Fruit fly (Drosophila melanogaster) whole organism, embryonic: ENCODE results near the gene CG2256.

Source experiments
- Ada2b ChIP-seq: fragments of 200-800 bp; sonication (Bioruptor generic); IDR thresholded peaks from 2 replicates; pipeline ENCODE4 v1.3.6; 2022; ENCODE audit warnings: missing biosample characterization, missing genetic modification characterization
- CG10366 ChIP-seq: fragments of 200-800 bp; sonication (Bioruptor generic); IDR thresholded peaks from 2 replicates; pipeline ENCODE4 v1.3.6; 2022; ENCODE audit warnings: missing biosample characterization, missing genetic modification characterization
- CG10959 ChIP-seq: fragments of 200-800 bp; sonication (Bioruptor generic); IDR thresholded peaks from 2 replicates; pipeline ENCODE4 v1.3.6; 2022; ENCODE audit warnings: missing biosample characterization, missing genetic modification characterization
- CG12071 ChIP-seq: fragments of 200-800 bp; sonication (Bioruptor generic); optimal IDR thresholded peaks from 3 replicates; lab custom pipeline; 2018; ENCODE audit warnings: missing biosample characterization, mild to moderate bottlenecking, missing genetic modification characterization
- CG15479 ChIP-seq: fragments of 200-800 bp; sonication (Bioruptor generic); optimal IDR thresholded peaks from 3 replicates; lab custom pipeline; 2019; ENCODE audit warnings: missing biosample characterization, mild to moderate bottlenecking, missing genetic modification characterization, moderate library complexity
- CG17186 ChIP-seq: fragments of 200-800 bp; sonication (Bioruptor generic); optimal IDR thresholded peaks from 3 replicates; lab custom pipeline; 2017; ENCODE audit warnings: missing biosample characterization, missing genetic modification reagents, missing genetic modification characterization
- CG17361 ChIP-seq: fragments of 200-800 bp; sonication (Bioruptor generic); IDR thresholded peaks from 3 replicates; pipeline ENCODE4 v1.3.6; 2022; ENCODE audit warnings: missing biosample characterization, missing genetic modification characterization
- CG2129 ChIP-seq: fragments of 200-800 bp; sonication (Bioruptor generic); IDR thresholded peaks from 2 replicates; pipeline ENCODE4 v1.3.6; 2022; ENCODE audit warnings: missing biosample characterization, missing genetic modification characterization; ENCODE audit not compliant: partially characterized antibody
- CG30431 ChIP-seq: fragments of 200-800 bp; sonication (Bioruptor generic); optimal IDR thresholded peaks from 2 replicates; lab custom pipeline; 2017; ENCODE audit warnings: missing biosample characterization, missing genetic modification characterization
- CG32767 ChIP-seq: fragments of 200-800 bp; sonication (Bioruptor generic); IDR thresholded peaks from 2 replicates; pipeline ENCODE4 v1.3.6; 2022; ENCODE audit warnings: missing biosample characterization, missing genetic modification characterization
- CG5245 ChIP-seq: fragments of 200-800 bp; sonication (Bioruptor generic); optimal IDR thresholded peaks from 3 replicates; lab custom pipeline; 2016; ENCODE audit warnings: missing biosample characterization, missing genetic modification characterization
- CG7963 ChIP-seq: fragments of 200-800 bp; sonication (Bioruptor generic); IDR thresholded peaks from 3 replicates; pipeline ENCODE4 v1.3.6; 2022; ENCODE audit warnings: missing biosample characterization, missing genetic modification characterization; ENCODE audit not compliant: partially characterized antibody
- CG9727 ChIP-seq: fragments of 200-800 bp; sonication (Bioruptor generic); optimal IDR thresholded peaks from 3 replicates; lab custom pipeline; 2017; ENCODE audit warnings: missing biosample characterization, mild to moderate bottlenecking, missing genetic modification characterization
- CG9932 ChIP-seq: fragments of 200-800 bp; sonication (Bioruptor generic); IDR thresholded peaks from 2 replicates; pipeline ENCODE4 v1.3.6; 2022; ENCODE audit warnings: missing biosample characterization, missing genetic modification characterization
- CTCF ChIP-seq: fragments of 200-800 bp; sonication (Bioruptor generic); optimal IDR thresholded peaks from 2 replicates; lab custom pipeline; 2017; ENCODE audit warnings: missing biosample characterization, mild to moderate bottlenecking, missing genetic modification characterization, moderate library complexity
- CoRest ChIP-seq: fragments of 200-800 bp; sonication (Bioruptor generic); optimal IDR thresholded peaks from 3 replicates; lab custom pipeline; 2018; ENCODE audit warnings: missing biosample characterization, mild to moderate bottlenecking, missing genetic modification characterization, moderate library complexity
- Dbx ChIP-seq: fragments of 200-800 bp; sonication (Bioruptor generic); IDR thresholded peaks from 3 replicates; pipeline ENCODE4 v1.3.6; 2022; ENCODE audit warnings: missing biosample characterization, missing genetic modification characterization
- Doc3 ChIP-seq: fragments of 200-800 bp; sonication (Bioruptor generic); IDR thresholded peaks from 3 replicates; pipeline ENCODE4 v1.3.6; 2022; ENCODE audit warnings: missing biosample characterization, missing genetic modification characterization; ENCODE audit not compliant: partially characterized antibody
- E2f1 ChIP-seq: fragments of 200-800 bp; sonication (Bioruptor generic); IDR thresholded peaks from 2 replicates; pipeline ENCODE4 v1.3.6; 2022; ENCODE audit warnings: missing biosample characterization, missing genetic modification characterization
- Eip74EF ChIP-seq, 2 experiments: fragments of 200-800 bp in 1 of 2; fragments of >200 bp in 1 of 2; sonication (Bioruptor generic) in 1 of 2; optimal IDR thresholded peaks; 2 replicates each; lab custom pipeline; 2017 to 2019; ENCODE audit warnings: missing biosample characterization in 2 of 2, missing genetic modification characterization in 2 of 2, mild to moderate bottlenecking in 1 of 2, moderate library complexity in 1 of 2
- Ets97D ChIP-seq: fragments of 200-800 bp; sonication (Bioruptor generic); optimal IDR thresholded peaks from 3 replicates; lab custom pipeline; 2016; ENCODE audit warnings: missing biosample characterization, missing genetic modification characterization
- HLH54F ChIP-seq: fragments of 200-800 bp; sonication (Bioruptor generic); optimal IDR thresholded peaks from 3 replicates; lab custom pipeline; 2016; ENCODE audit warnings: missing biosample characterization, missing genetic modification characterization
- Hsf ChIP-seq: fragments of 200-800 bp; sonication (Bioruptor generic); optimal IDR thresholded peaks from 3 replicates; lab custom pipeline; 2016; ENCODE audit warnings: missing biosample characterization, missing genetic modification characterization
- Jarid2 ChIP-seq: fragments of 200-800 bp; sonication (Bioruptor generic); optimal IDR thresholded peaks from 3 replicates; lab custom pipeline; 2017; ENCODE audit warnings: mild to moderate bottlenecking, missing biosample characterization, missing genetic modification reagents, missing genetic modification characterization
- Max ChIP-seq: fragments of 200-800 bp; sonication (Bioruptor generic); optimal IDR thresholded peaks from 2 replicates; lab custom pipeline; 2016; ENCODE audit warnings: missing biosample characterization, mild to moderate bottlenecking, missing genetic modification characterization
- Myb ChIP-seq: fragments of 200-800 bp; sonication (Bioruptor generic); optimal IDR thresholded peaks from 2 replicates; lab custom pipeline; 2016; ENCODE audit warnings: missing biosample characterization, missing genetic modification characterization
- NFAT ChIP-seq: fragments of 200-800 bp; sonication (Bioruptor generic); IDR thresholded peaks from 2 replicates; pipeline ENCODE4 v1.3.6; 2022; ENCODE audit warnings: missing biosample characterization, missing genetic modification characterization
- NK7.1 ChIP-seq: fragments of 200-800 bp; sonication (Bioruptor generic); optimal IDR thresholded peaks from 3 replicates; lab custom pipeline; 2016; ENCODE audit warnings: missing biosample characterization, missing genetic modification characterization
- Side ChIP-seq: fragments of 200-800 bp; sonication (Bioruptor generic); optimal IDR thresholded peaks from 2 replicates; lab custom pipeline; 2016; ENCODE audit warnings: missing biosample characterization, missing genetic modification characterization
- Sin3A ChIP-seq: fragments of >200 bp; optimal IDR thresholded peaks from 2 replicates; lab custom pipeline; 2018
- Six4 ChIP-seq: fragments of 200-800 bp; sonication (Bioruptor generic); optimal IDR thresholded peaks from 2 replicates; lab custom pipeline; 2016; ENCODE audit warnings: missing biosample characterization, missing genetic modification characterization
- al ChIP-seq: fragments of 200-800 bp; sonication (Bioruptor generic); IDR thresholded peaks from 2 replicates; pipeline ENCODE4 v1.3.6; 2022; ENCODE audit warnings: missing biosample characterization, missing genetic modification characterization
- ato ChIP-seq: fragments of 200-800 bp; sonication (Bioruptor generic); IDR thresholded peaks from 2 replicates; pipeline ENCODE4 v1.3.6; 2022; ENCODE audit warnings: missing biosample characterization, missing genetic modification characterization; ENCODE audit not compliant: partially characterized antibody
- chn ChIP-seq: fragments of 200-800 bp; sonication (Bioruptor generic); optimal IDR thresholded peaks from 2 replicates; lab custom pipeline; 2016; ENCODE audit warnings: missing biosample characterization, missing genetic modification characterization
- crc ChIP-seq: fragments of 200-800 bp; sonication (Bioruptor generic); optimal IDR thresholded peaks from 2 replicates; lab custom pipeline; 2016; ENCODE audit warnings: missing biosample characterization, missing genetic modification characterization
- crp ChIP-seq, 2 experiments: fragments of 200-800 bp; sonication (Bioruptor generic); optimal IDR thresholded peaks; 2 replicates in 1 of 2; 3 replicates in 1 of 2; lab custom pipeline; 2017; ENCODE audit warnings: missing biosample characterization in 2 of 2, missing genetic modification characterization in 2 of 2, mild to moderate bottlenecking in 1 of 2, moderate library complexity in 1 of 2
- ewg ChIP-seq: fragments of 200-800 bp; sonication (Bioruptor generic); optimal IDR thresholded peaks from 3 replicates; lab custom pipeline; 2017; ENCODE audit warnings: mild to moderate bottlenecking, missing biosample characterization, missing genetic modification reagents, missing genetic modification characterization
- fd96Cb ChIP-seq: fragments of 200-800 bp; sonication (Bioruptor generic); optimal IDR thresholded peaks from 2 replicates; lab custom pipeline; 2018; ENCODE audit warnings: missing biosample characterization, mild to moderate bottlenecking, missing genetic modification characterization, moderate library complexity
- gfzf ChIP-seq: fragments of 200-800 bp; sonication (Bioruptor generic); optimal IDR thresholded peaks from 2 replicates; lab custom pipeline; 2016; ENCODE audit warnings: missing biosample characterization, mild to moderate bottlenecking, missing genetic modification characterization, moderate library complexity
- h ChIP-seq: fragments of >200 bp; optimal IDR thresholded peaks from 2 replicates; lab custom pipeline; 2017
- hb ChIP-seq: fragments of 200-800 bp; sonication (Bioruptor generic); IDR thresholded peaks from 3 replicates; pipeline ENCODE4 v1.3.6; 2022; ENCODE audit warnings: missing biosample characterization, missing genetic modification characterization; ENCODE audit not compliant: partially characterized antibody
- inv ChIP-seq: fragments of 200-800 bp; sonication (Bioruptor generic); IDR thresholded peaks from 2 replicates; pipeline ENCODE4 v1.3.6; 2022; ENCODE audit warnings: missing biosample characterization, missing genetic modification characterization; ENCODE audit not compliant: partially characterized antibody
- kah ChIP-seq: fragments of 200-800 bp; sonication (Bioruptor generic); optimal IDR thresholded peaks from 2 replicates; lab custom pipeline; 2018; ENCODE audit warnings: missing biosample characterization, mild to moderate bottlenecking, missing genetic modification characterization
- lab ChIP-seq: fragments of 200-800 bp; sonication (Bioruptor generic); optimal IDR thresholded peaks from 3 replicates; lab custom pipeline; 2017; ENCODE audit warnings: missing biosample characterization, missing genetic modification characterization, mild to moderate bottlenecking, moderate library complexity, missing genetic modification reagents
- nerfin-1 ChIP-seq: fragments of 200-800 bp; sonication (Bioruptor generic); optimal IDR thresholded peaks from 3 replicates; lab custom pipeline; 2019; ENCODE audit warnings: missing biosample characterization, mild to moderate bottlenecking, missing genetic modification characterization, moderate library complexity
- nerfin-2 ChIP-seq: fragments of 200-800 bp; sonication (Bioruptor generic); IDR thresholded peaks from 2 replicates; pipeline ENCODE4 v1.3.6; 2022; ENCODE audit warnings: missing biosample characterization, missing genetic modification characterization; ENCODE audit not compliant: partially characterized antibody
- pita ChIP-seq: fragments of 200-800 bp; sonication (Bioruptor generic); optimal IDR thresholded peaks from 2 replicates; lab custom pipeline; 2017; ENCODE audit warnings: missing biosample characterization, mild to moderate bottlenecking, missing genetic modification characterization
- pros ChIP-seq: fragments of 200-800 bp; sonication (Bioruptor generic); optimal IDR thresholded peaks from 3 replicates; lab custom pipeline; 2019; ENCODE audit warnings: missing biosample characterization, mild to moderate bottlenecking, missing genetic modification characterization, moderate library complexity
- unc-4 ChIP-seq: fragments of 200-800 bp; sonication (Bioruptor generic); IDR thresholded peaks from 2 replicates; pipeline ENCODE4 v1.3.6; 2022; ENCODE audit warnings: missing biosample characterization, missing genetic modification characterization; ENCODE audit not compliant: partially characterized antibody

CG2256 gene

dm6 chrX:8091017-8091620 lies 4.1 kb upstream of the CG2256 start (continued):
- TF ChIP-seq crp (GFP tag; optimal IDR thresholded peaks at IDR 0.05; lab: Kevin White, UChicago) = peak in 1 of 2 experiments; percentile 71
- TF ChIP-seq inv (GFP tag; lab: Robert Waterston, UW) = 0 out of 2 replicates have a peak, but pooled peaks have one; percentile 35
- TF ChIP-seq Myb (GFP tag; lab: Kevin White, UChicago) = peak; percentile 72
- peak; percentile 94 for TF ChIP-seq Max
- peak; percentile 98 for TF ChIP-seq NFAT (GFP tag; lab: Robert Waterston, UW)
- TF ChIP-seq CG17186 (GFP tag; lab: Kevin White, UChicago) = peak; percentile 77
- peak; percentile 95 for TF ChIP-seq CG10959
- peak; percentile 98 for TF ChIP-seq E2f1 (GFP tag; lab: Robert Waterston, UW)
- TF ChIP-seq al = peak; percentile 96
- TF ChIP-seq Six4 (GFP tag; lab: Kevin White, UChicago) = peak; percentile 93
- TF ChIP-seq gfzf (GFP tag; lab: Kevin White, UChicago) = no peak
- TF ChIP-seq CG9932 (GFP tag; lab: Robert Waterston, UW) = peak; percentile 97
- peak; percentile 80 for TF ChIP-seq Jarid2
- peak; percentile 84 for TF ChIP-seq kah (GFP tag; lab: Kevin White, UChicago)
- peak; percentile 86 for TF ChIP-seq HLH54F (GFP tag; lab: Kevin White, UChicago)
- peak; percentile 88 for TF ChIP-seq nerfin-1 (tag; lab: Kevin White, UChicago)
- 0 out of 2 replicates have a peak, but pooled peaks have one; percentile 24 for TF ChIP-seq unc-4 (GFP tag; lab: Robert Waterston, UW)
- peak; percentile 95 for TF ChIP-seq CG17361 (GFP tag; lab: Robert Waterston, UW)
- no peak; the same call in 1 of the 2 replicates for TF ChIP-seq ato (GFP tag; lab: Robert Waterston, UW)
- TF ChIP-seq Dbx = peak; percentile 98
- TF ChIP-seq hb = no peak
- peak; percentile 79 for TF ChIP-seq NK7.1
- peak; percentile 53; the same call in 2 of the 3 replicates for TF ChIP-seq Doc3 (GFP tag; lab: Robert Waterston, UW)
- TF ChIP-seq CG9727 (GFP tag; lab: Kevin White, UChicago) = peak; percentile 96
- TF ChIP-seq CG15479 (GFP tag; lab: Kevin White, UChicago) = no peak
- TF ChIP-seq CG12071 = peak; percentile 95
- peak; percentile 55 for TF ChIP-seq Ets97D (GFP tag; lab: Kevin White, UChicago)
- peak; percentile 95 for TF ChIP-seq CoRest
- TF ChIP-seq CG2129 (GFP tag; lab: Robert Waterston, UW) = no peak
- TF ChIP-seq CG30431 = peak; percentile 91
- peak; percentile 78 for TF ChIP-seq Side (GFP tag; lab: Kevin White, UChicago)
- TF ChIP-seq chn (GFP tag; lab: Kevin White, UChicago) = peak; percentile 89
- peak; percentile 74 for TF ChIP-seq pros (GFP tag; lab: Kevin White, UChicago)
- no peak for TF ChIP-seq h (lab: Kevin White, UChicago)
- peak; percentile 95 for TF ChIP-seq fd96Cb (tag; lab: Kevin White, UChicago)
- TF ChIP-seq CTCF (GFP tag; lab: Kevin White, UChicago) = peak; percentile 68
- peak; percentile 99 for TF ChIP-seq CG10366 (GFP tag; lab: Robert Waterston, UW)
- peak; percentile 99 for TF ChIP-seq lab
- no peak; the same call in 1 of the 2 replicates for TF ChIP-seq nerfin-2 (GFP tag; lab: Robert Waterston, UW)
- peak; percentile 97 for TF ChIP-seq CG32767
- TF ChIP-seq CG5245 (GFP tag; lab: Kevin White, UChicago) = peak; percentile 93
- TF ChIP-seq ewg (GFP tag; lab: Kevin White, UChicago) = peak; percentile 93
- TF ChIP-seq Sin3A (lab: Kevin White, UChicago) = no peak
- TF ChIP-seq Eip74EF (GFP tag; optimal IDR thresholded peaks at IDR 0.05; lab: Kevin White, UChicago) = peak in 1 of 2 experiments; percentile 93
- peak; percentile 75 for TF ChIP-seq crc (GFP tag; lab: Kevin White, UChicago)
- TF ChIP-seq CG7963 (GFP tag; lab: Robert Waterston, UW) = no peak
- TF ChIP-seq Ada2b (GFP tag; lab: Robert Waterston, UW) = peak; percentile 99
- no peak for TF ChIP-seq pita (GFP tag; lab: Kevin White, UChicago)
- TF ChIP-seq Hsf (GFP tag; lab: Kevin White, UChicago) = peak; percentile 94
